Worm (Caenorhabditis elegans): ENCODE data around the gene slc-17.9.

slc-17.9 gene

DNA sequence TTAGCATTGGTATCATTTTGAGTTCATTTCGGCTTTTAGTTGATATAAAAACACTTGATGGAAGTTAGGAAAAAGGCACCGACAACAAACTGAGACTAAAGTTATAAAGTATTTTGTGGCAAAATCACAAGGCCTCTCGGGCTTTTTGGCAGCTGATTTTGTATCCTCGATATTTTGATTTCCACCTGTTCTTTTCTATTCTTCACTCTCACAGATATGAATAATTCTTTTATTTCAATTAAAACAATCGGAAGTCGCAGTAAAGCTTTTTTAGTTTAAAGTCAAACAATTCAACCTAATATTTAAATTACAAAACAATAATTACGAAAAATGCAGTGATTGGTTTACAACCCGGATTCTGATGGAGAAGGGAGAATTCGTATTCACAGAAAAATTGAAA, 3.5 kb downstream of the slc-17.9 start, which contains the start of gene T09B9.3:
T09B9.3 (minus strand) TSS at position 101 of the 400 bp plus-strand sequence.
- TF ChIP-seq sem-2 (GFP tag; optimal IDR thresholded peaks at IDR 0.05) (no peak), snpc-4 (tag; optimal IDR thresholded peaks at IDR 0.05) (no peak), unc-39 (tag; optimal IDR thresholded peaks at IDR 0.05) (no peak), mab-5 (tag; optimal IDR thresholded peaks at IDR 0.05) (no peak), cnd-1 (tag; optimal IDR thresholded peaks at IDR 0.05) (no peak), tbx-8 (GFP tag; optimal IDR thresholded peaks at IDR 0.05) (no peak), flh-1 (GFP tag; optimal IDR thresholded peaks at IDR 0.05) (no peak), drap-1 (GFP tag; optimal IDR thresholded peaks at IDR 0.05) (no peak), mls-2 (tag; optimal IDR thresholded peaks at IDR 0.05) (no peak), unc-120 (tag; optimal IDR thresholded peaks at IDR 0.05; ENCODE audit: poor library complexity, severe bottlenecking) (no peak), ceh-43 (GFP tag; optimal IDR thresholded peaks at IDR 0.05) (no peak), blmp-1 (tag; optimal IDR thresholded peaks at IDR 0.05) (no peak), ztf-11 (tag; optimal IDR thresholded peaks at IDR 0.05) (no peak), nhr-12 (tag; optimal IDR thresholded peaks at IDR 0.05) (no peak), ham-2 (GFP tag; optimal IDR thresholded peaks at IDR 0.05) (no peak), hlh-1 (tag; optimal IDR thresholded peaks at IDR 0.05) (no peak), lin-13 (tag; optimal IDR thresholded peaks at IDR 0.05) (no peak), ceh-83 (GFP tag; optimal IDR thresholded peaks at IDR 0.05) (no peak)

DNA sequence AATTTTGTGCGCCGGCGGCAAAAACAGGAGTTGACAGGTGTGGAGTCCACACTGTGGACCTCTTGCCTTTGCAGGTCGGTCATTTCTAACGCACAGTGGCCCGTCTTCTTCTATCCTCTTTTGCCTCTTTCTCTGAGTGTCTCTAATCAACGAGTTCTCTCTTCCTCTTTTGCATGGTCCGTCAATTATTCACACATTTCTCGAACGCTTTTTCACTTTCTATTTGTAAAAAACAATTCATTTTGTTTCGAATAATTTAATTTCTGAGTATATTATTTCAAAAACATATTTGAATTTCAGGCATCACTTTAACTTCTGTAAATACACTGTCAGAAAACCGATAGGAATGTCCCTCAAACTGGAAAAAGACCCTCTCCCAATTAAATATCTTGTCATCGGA, 7.8 kb downstream of the slc-17.9 start, which contains the start of gene T09B9.1:
T09B9.1 (plus strand) TSS at position 301 of the 400 bp plus-strand sequence.
- TF ChIP-seq lsy-2 (tag; optimal IDR thresholded peaks at IDR 0.05) (no peak), bed-3 (GFP tag; optimal IDR thresholded peaks at IDR 0.05) (no peak), nhr-237 (tag; optimal IDR thresholded peaks at IDR 0.05) (no peak), unc-62 (GFP tag; optimal IDR thresholded peaks at IDR 0.05) (no peak), lin-13 (tag; optimal IDR thresholded peaks at IDR 0.05) (no peak), elt-3 (tag; optimal IDR thresholded peaks at IDR 0.05) (no peak), zip-8 (tag; optimal IDR thresholded peaks at IDR 0.05) (no peak), ceh-43 (GFP tag; optimal IDR thresholded peaks at IDR 0.05) (no peak), hlh-1 (tag; optimal IDR thresholded peaks at IDR 0.05) (no peak), elt-1 (tag; optimal IDR thresholded peaks at IDR 0.05; ENCODE audit: borderline replicate concordance, insufficient read depth) (no peak)

DNA sequence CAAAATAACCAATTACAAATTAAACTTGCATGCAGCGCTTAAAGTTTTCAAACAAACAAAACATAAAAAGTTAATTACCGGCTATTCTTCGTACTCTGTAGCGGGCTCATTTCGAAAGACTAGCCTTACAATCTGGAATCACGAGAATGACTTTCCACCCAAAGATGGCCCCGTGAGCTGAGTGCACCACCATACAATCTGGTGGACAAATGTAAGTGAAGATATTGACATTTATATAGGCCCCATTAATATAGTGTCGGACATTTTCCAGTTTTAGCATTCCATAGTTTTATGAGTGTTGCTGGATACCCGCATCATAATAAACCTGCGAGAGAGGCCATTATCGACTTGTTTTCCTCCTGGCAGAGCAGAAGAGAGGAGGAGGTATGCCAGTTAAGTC, 10.2 kb downstream of the slc-17.9 start:
- TF ChIP-seq mab-5 (tag; optimal IDR thresholded peaks at IDR 0.05) (no peak), blmp-1 (tag; optimal IDR thresholded peaks at IDR 0.05) (no peak), lin-32 (GFP tag; optimal IDR thresholded peaks at IDR 0.05) (no peak), ces-1 (GFP tag; optimal IDR thresholded peaks at IDR 0.05) (no peak), lsy-2 (tag; optimal IDR thresholded peaks at IDR 0.05) (no peak), pha-4 (tag; optimal IDR thresholded peaks at IDR 0.05) (no peak), drap-1 (GFP tag; optimal IDR thresholded peaks at IDR 0.05) (no peak), nhr-2 (tag; optimal IDR thresholded peaks at IDR 0.05) (no peak), elt-3 (tag; optimal IDR thresholded peaks at IDR 0.05) (no peak), sem-2 (GFP tag; optimal IDR thresholded peaks at IDR 0.05) (no peak), mls-2 (tag; optimal IDR thresholded peaks at IDR 0.05) (no peak), ceh-83 (GFP tag; optimal IDR thresholded peaks at IDR 0.05) (no peak)

DNA sequence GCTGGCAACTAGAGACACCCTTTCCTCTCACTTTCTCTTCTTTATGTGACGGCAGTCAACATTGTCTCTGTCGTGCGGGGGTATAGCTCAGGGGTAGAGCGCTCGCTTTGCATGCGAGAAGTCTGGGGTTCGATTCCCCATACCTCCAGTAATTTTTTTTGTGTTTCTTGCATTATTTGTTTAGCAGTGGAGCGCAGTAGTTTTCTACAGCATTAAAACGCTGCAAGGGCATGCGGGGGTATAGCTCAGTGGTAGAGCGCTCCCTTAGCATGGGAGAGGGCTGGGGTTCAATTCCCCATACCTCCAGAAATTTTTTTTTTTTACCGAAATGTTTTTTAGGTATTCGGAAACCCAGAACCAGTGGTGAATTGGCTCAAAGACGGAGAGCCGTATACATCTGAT, 21.2 kb downstream of the slc-17.9 start:
- TF ChIP-seq lin-32 (GFP tag; optimal IDR thresholded peaks at IDR 0.05) (peak; percentile 92), unc-120 (tag; optimal IDR thresholded peaks at IDR 0.05; ENCODE audit: poor library complexity, severe bottlenecking) (peak; percentile 95), nhr-28 (tag; optimal IDR thresholded peaks at IDR 0.05) (peak; percentile 84), ceh-43 (GFP tag; optimal IDR thresholded peaks at IDR 0.05) (peak; percentile 95), pha-4 (tag; optimal IDR thresholded peaks at IDR 0.05) (peak; percentile 61), ham-2 (GFP tag; optimal IDR thresholded peaks at IDR 0.05) (peak; percentile 96), mls-2 (tag; optimal IDR thresholded peaks at IDR 0.05) (peak; percentile 98), ztf-11 (tag; optimal IDR thresholded peaks at IDR 0.05) (peak; percentile 56), unc-62 (GFP tag; optimal IDR thresholded peaks at IDR 0.05) (peak; percentile 63), bed-3 (GFP tag; optimal IDR thresholded peaks at IDR 0.05) (peak; percentile 94), sem-2 (GFP tag; optimal IDR thresholded peaks at IDR 0.05) (peak; percentile 95), lin-13 (tag; optimal IDR thresholded peaks at IDR 0.05) (peak; percentile 40), mep-1 (tag; optimal IDR thresholded peaks at IDR 0.05) (peak; percentile 93), sptf-1 (tag; optimal IDR thresholded peaks at IDR 0.05) (peak; percentile 98), nhr-237 (tag; optimal IDR thresholded peaks at IDR 0.05) (peak; percentile 77), flh-1 (GFP tag; optimal IDR thresholded peaks at IDR 0.05) (peak; percentile 94), drap-1 (GFP tag; optimal IDR thresholded peaks at IDR 0.05) (peak; percentile 97), ceh-83 (GFP tag; optimal IDR thresholded peaks at IDR 0.05) (peak; percentile 99), blmp-1 (tag; optimal IDR thresholded peaks at IDR 0.05) (peak; percentile 69), hlh-1 (tag; optimal IDR thresholded peaks at IDR 0.05) (peak; percentile 43), nhr-12 (tag; optimal IDR thresholded peaks at IDR 0.05) (peak; percentile 31), cnd-1 (tag; optimal IDR thresholded peaks at IDR 0.05) (peak; percentile 95), M03D4.4 (tag; optimal IDR thresholded peaks at IDR 0.05) (peak; percentile 96), elt-3 (tag; optimal IDR thresholded peaks at IDR 0.05) (peak; percentile 54), tbx-8 (GFP tag; optimal IDR thresholded peaks at IDR 0.05) (peak; percentile 96)
